Worm (Caenorhabditis elegans) whole organism, midembryonic: Measurements from ENCODE around the gene srbc-49.

Source experiments
- T22C8.4 ChIP-seq: fragments of 200-800 bp; sonication (Bioruptor generic); IDR thresholded peaks from 2 replicates; pipeline ENCODE4 v1.3.6; 2022; ENCODE audit warnings: missing genetic modification characterization, missing compliant biosample characterization
- cog-1 ChIP-seq: sonication (generic microtip); optimal IDR thresholded peaks from 2 replicates; lab custom pipeline; 2016; ENCODE audit warnings: missing genetic modification characterization, missing compliant biosample characterization
- flt-1 ChIP-seq: fragments of 200-800 bp; sonication (Bioruptor generic); IDR thresholded peaks from 2 replicates; pipeline ENCODE4 v1.3.6; 2022; ENCODE audit warnings: missing genetic modification characterization, missing compliant biosample characterization
- klf-2 ChIP-seq: fragments of 200-800 bp; sonication (Bioruptor generic); conservative IDR thresholded peaks from 2 replicates; pipeline ENCODE4 v1.3.6; 2022; ENCODE audit warnings: missing genetic modification reagents, missing genetic modification characterization, missing compliant biosample characterization
- med-1 ChIP-seq: sonication (generic microtip); optimal IDR thresholded peaks from 2 replicates; lab custom pipeline; 2017; ENCODE audit warnings: missing genetic modification characterization, mild to moderate bottlenecking, missing compliant biosample characterization, antibody characterized with exemption, missing genetic modification reagents; ENCODE audit not compliant: insufficient read depth
- ref-1 ChIP-seq: fragments of 200-800 bp; sonication (Bioruptor generic); conservative IDR thresholded peaks from 2 replicates; pipeline ENCODE4 v1.3.6; 2022; ENCODE audit warnings: missing genetic modification reagents, missing genetic modification characterization, missing compliant biosample characterization
- tab-1 ChIP-seq: fragments of 200-800 bp; sonication (Bioruptor generic); IDR thresholded peaks from 2 replicates; pipeline ENCODE4 v1.3.6; 2022; ENCODE audit warnings: missing genetic modification characterization, missing compliant biosample characterization
- ztf-23 ChIP-seq: fragments of 200-800 bp; sonication (Bioruptor generic); IDR thresholded peaks from 2 replicates; pipeline ENCODE4 v1.3.6; 2022; ENCODE audit warnings: missing genetic modification reagents, missing genetic modification characterization, missing compliant biosample characterization
- ztf-29 ChIP-seq: fragments of 200-800 bp; sonication (Bioruptor generic); IDR thresholded peaks from 2 replicates; pipeline ENCODE4 v1.3.6; 2022; ENCODE audit warnings: missing genetic modification reagents, missing genetic modification characterization, missing compliant biosample characterization

DNA sequence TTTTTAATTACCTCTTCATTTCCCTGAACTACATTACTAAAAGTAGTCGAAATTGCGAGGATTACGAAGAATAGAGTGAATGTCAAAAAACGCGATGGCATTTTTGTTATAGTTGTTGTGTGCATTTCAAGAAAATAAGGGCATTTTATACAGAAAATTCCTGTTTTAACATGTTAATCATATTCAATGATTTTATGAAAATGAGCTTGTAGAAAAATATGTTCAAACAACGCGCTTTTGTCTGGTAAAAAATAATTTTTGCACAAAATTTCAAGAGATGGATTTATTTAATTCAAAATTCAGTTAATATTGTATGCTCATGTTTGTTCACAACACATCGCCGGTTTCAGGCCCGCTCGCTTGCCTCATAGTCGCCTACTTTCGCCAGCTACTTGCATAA is 23.4 kb upstream of the srbc-49 start, which contains the start of gene T26E4.10:
- no peak for TF ChIP-seq ztf-29 (GFP tag; lab: Robert Waterston, UW)
- TF ChIP-seq klf-2 (GFP tag; lab: Robert Waterston, UW): no peak
- TF ChIP-seq cog-1 (tag; lab: Kevin White, UChicago): no peak
- TF ChIP-seq T22C8.4 (GFP tag; lab: Robert Waterston, UW): no peak
- TF ChIP-seq ztf-23 (GFP tag; lab: Robert Waterston, UW): no peak
- TF ChIP-seq ref-1 (GFP tag; lab: Robert Waterston, UW): no peak
- TF ChIP-seq flt-1 (GFP tag; lab: Robert Waterston, UW): no peak
- no peak for TF ChIP-seq tab-1 (GFP tag; lab: Robert Waterston, UW)
- no peak for TF ChIP-seq med-1 (GFP tag; lab: Kevin White, UChicago)
